Worm (Caenorhabditis elegans): ENCODE results near the gene C24A3.2.
A peak's percentile ranks its signal among the peaks of the same experiment; 100 is the strongest.

C24A3.2 gene

DNA sequence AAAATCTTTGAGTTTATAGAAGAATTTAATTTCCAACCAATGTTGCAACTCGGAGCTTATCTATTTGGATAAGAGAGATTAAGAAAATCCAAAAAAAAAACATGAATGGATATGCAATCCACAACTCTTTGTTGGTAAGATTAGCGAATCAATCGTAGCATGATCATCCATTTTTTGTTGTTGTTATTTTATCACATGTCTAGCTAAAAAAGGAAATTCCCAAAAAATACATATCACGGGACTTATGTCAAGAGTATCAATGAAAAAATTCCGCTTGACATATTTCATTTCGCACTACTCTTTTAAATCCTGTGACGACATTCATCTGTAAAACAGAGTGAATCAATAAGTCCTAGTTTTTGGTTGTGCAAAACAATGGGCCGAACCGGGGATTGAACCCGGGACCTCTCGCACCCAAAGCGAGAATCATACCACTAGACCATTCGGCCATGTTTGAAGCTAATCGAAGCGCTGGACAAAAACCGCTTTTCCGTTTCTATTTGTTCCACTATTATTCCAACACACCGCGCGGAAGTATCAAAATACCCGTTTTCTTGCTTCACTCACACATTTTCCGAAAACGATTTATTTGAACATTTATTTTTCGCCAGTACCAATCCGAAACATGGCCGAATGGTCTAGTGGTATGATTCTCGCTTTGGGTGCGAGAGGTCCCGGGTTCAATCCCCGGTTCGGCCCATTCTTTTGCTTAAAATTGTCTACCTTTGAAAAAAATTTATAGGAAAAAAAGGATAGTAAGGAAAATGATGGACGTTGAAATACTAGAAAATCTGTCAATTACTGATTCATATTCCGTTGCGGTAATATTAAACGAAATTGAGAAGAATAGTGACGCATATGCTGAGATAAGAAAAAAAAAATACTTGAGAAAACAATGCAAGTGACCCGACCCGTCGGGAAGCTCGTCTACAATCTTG is 27.9 kb upstream of the C24A3.2 start (continued):
- TF ChIP-seq nhr-25 (tag; optimal IDR thresholded peaks at IDR 0.05; ENCODE audit: borderline replicate concordance, insufficient read depth) (peak; percentile 12), spr-1 (tag; optimal IDR thresholded peaks at IDR 0.05) (peak; percentile 43), snpc-1.2 (GFP tag; IDR thresholded peaks at IDR 0.05) (peak; percentile 70), lsy-2 (tag; optimal IDR thresholded peaks at IDR 0.05) (peak in 1 of 2 experiments; percentile 12), pha-4 (GFP tag; IDR thresholded peaks at IDR 0.05) (peak; percentile 51; the same call in 1 of the 2 replicates), pha-4 (tag; optimal IDR thresholded peaks at IDR 0.05) (no peak), madf-9 (GFP tag; conservative IDR thresholded peaks at IDR 0.05) (peak; percentile 51; the same call in 1 of the 2 replicates), ceh-44 (GFP tag; IDR thresholded peaks at IDR 0.05) (no peak; the same call in 1 of the 2 replicates), hmg-1.1 (GFP tag; IDR thresholded peaks at IDR 0.05) (peak; percentile 66), rbr-2 (tag; optimal IDR thresholded peaks at IDR 0.05) (peak; percentile 24), nhr-42 (GFP tag; IDR thresholded peaks at IDR 0.05) (no peak), dmd-9 (GFP tag; IDR thresholded peaks at IDR 0.05) (0 out of 2 replicates have a peak, but pooled peaks have one; percentile 16), aly-2 (tag; optimal IDR thresholded peaks at IDR 0.05) (no peak), zfp-3 (GFP tag; conservative IDR thresholded peaks at IDR 0.05) (peak; percentile 66; the same call in 1 of the 2 replicates), unc-39 (tag; optimal IDR thresholded peaks at IDR 0.05) (no peak), lir-3 (tag; optimal IDR thresholded peaks at IDR 0.05) (peak; percentile 63), Y5F2A.4 (GFP tag; optimal IDR thresholded peaks at IDR 0.05) (peak; percentile 34), zag-1 (tag; optimal IDR thresholded peaks at IDR 0.05) (no peak), mxl-3 (GFP tag; optimal IDR thresholded peaks at IDR 0.05) (peak; percentile 13), F49E8.2 (tag; optimal IDR thresholded peaks at IDR 0.05; ENCODE audit: borderline replicate concordance) (peak; percentile 8), T20F7.1 (GFP tag; optimal IDR thresholded peaks at IDR 0.05) (no peak), dpl-1 (GFP tag; optimal IDR thresholded peaks at IDR 0.05) (peak; percentile 16), tag-97 (GFP tag; IDR thresholded peaks at IDR 0.05) (no peak), nhr-102 (tag; optimal IDR thresholded peaks at IDR 0.05) (peak; percentile 63), nhr-6 (tag; optimal IDR thresholded peaks at IDR 0.05) (no peak)

DNA sequence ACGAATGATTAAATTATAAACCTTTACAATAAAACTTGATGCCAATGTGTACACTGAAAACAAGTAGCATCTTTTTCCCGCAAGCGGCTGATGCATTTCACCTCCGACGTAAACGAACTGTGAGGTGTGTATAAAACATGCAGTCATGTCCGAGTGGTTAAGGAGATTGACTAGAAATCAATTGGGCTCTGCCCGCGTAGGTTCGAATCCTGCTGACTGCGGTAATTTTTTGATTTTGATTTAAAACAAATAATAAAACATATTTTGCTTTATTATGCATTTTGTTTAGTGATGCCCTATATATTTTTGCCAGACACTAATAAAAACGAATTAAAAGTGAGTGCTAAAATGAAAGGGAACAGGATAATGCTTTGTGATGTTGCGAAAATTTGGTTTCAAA is 25.8 kb upstream of the C24A3.2 start:
- TF ChIP-seq Y105C5A.15 (GFP tag; IDR thresholded peaks at IDR 0.05) (no peak), spr-1 (tag; optimal IDR thresholded peaks at IDR 0.05) (peak; percentile 47), hlh-30 (tag; optimal IDR thresholded peaks at IDR 0.05; ENCODE audit: insufficient read depth) (peak; percentile 38), jun-1 (tag; optimal IDR thresholded peaks at IDR 0.05) (no peak), daf-12 (tag; optimal IDR thresholded peaks at IDR 0.05) (no peak), dmd-9 (GFP tag; IDR thresholded peaks at IDR 0.05) (0 out of 2 replicates have a peak, but pooled peaks have one; percentile 54), egl-43 (GFP tag; IDR thresholded peaks at IDR 0.05) (no peak), daf-19 (GFP tag; conservative IDR thresholded peaks at IDR 0.05) (0 out of 2 replicates have a peak, but pooled peaks have one; percentile 39), nhr-111 (GFP tag; optimal IDR thresholded peaks at IDR 0.05) (peak; percentile 19), lin-39 (tag; optimal IDR thresholded peaks at IDR 0.05) (no peak), fos-1 (tag; optimal IDR thresholded peaks at IDR 0.05) (no peak), Y5F2A.4 (GFP tag; optimal IDR thresholded peaks at IDR 0.05) (no peak), hif-1 (tag; optimal IDR thresholded peaks at IDR 0.05) (peak; percentile 29 to 34), nhr-28 (tag; optimal IDR thresholded peaks at IDR 0.05) (no peak), ceh-62 (tag; optimal IDR thresholded peaks at IDR 0.05) (no peak), egl-27 (tag; optimal IDR thresholded peaks at IDR 0.05) (no peak), rbr-2 (tag; optimal IDR thresholded peaks at IDR 0.05) (peak; percentile 43), lin-38 (GFP tag; IDR thresholded peaks at IDR 0.05) (peak; percentile 69), daf-16 (GFP tag; optimal IDR thresholded peaks at IDR 0.05) (peak; percentile 37 to 84), daf-16 (tag; optimal IDR thresholded peaks at IDR 0.05) (peak; percentile 63), daf-8 (GFP tag; IDR thresholded peaks at IDR 0.05) (no peak), lin-1 (GFP tag; IDR thresholded peaks at IDR 0.05) (peak; percentile 69; the same call in 1 of the 2 replicates), tag-97 (GFP tag; IDR thresholded peaks at IDR 0.05) (no peak), nhr-48 (tag; optimal IDR thresholded peaks at IDR 0.05) (peak; percentile 42), skn-1 (tag; optimal IDR thresholded peaks at IDR 0.05) (no peak), dmd-6 (GFP tag; IDR thresholded peaks at IDR 0.05) (no peak), saeg-2 (GFP tag; IDR thresholded peaks at IDR 0.05) (0 out of 2 replicates have a peak, but pooled peaks have one; percentile 41), dpl-1 (GFP tag; optimal IDR thresholded peaks at IDR 0.05) (no peak), nhr-76 (tag; optimal IDR thresholded peaks at IDR 0.05) (no peak)
